Worm (Caenorhabditis elegans) whole organism, young adult: Measurements from ENCODE around the gene phat-8.
A peak's percentile ranks its signal among the peaks of the same experiment; 100 is the strongest.

ENCODE experiments used
- D2030.7 ChIP-seq: fragments of 200-800 bp; sonication (Bioruptor generic); IDR thresholded peaks from 2 replicates; pipeline ENCODE4 v1.3.6; 2022; ENCODE audit warnings: missing genetic modification reagents, missing genetic modification characterization, missing compliant biosample characterization
- F39B2.1 ChIP-seq: fragments of 200-800 bp; sonication (Bioruptor generic); IDR thresholded peaks from 2 replicates; pipeline ENCODE4 v1.3.6; 2022; ENCODE audit warnings: missing genetic modification reagents, missing genetic modification characterization, missing compliant biosample characterization
- F55B11.4 ChIP-seq: sonication (generic microtip); optimal IDR thresholded peaks from 2 replicates; lab custom pipeline; 2016; ENCODE audit warnings: missing compliant biosample characterization, missing genetic modification characterization, borderline replicate concordance; ENCODE audit not compliant: insufficient read depth
- F57A8.1 ChIP-seq: fragments of 200-800 bp; sonication (Bioruptor generic); optimal IDR thresholded peaks from 2 replicates; lab custom pipeline; 2018; ENCODE audit warnings: mild to moderate bottlenecking, missing genetic modification characterization, moderate library complexity, missing compliant biosample characterization
- F57C9.4 ChIP-seq: sonication (generic microtip); optimal IDR thresholded peaks from 2 replicates; lab custom pipeline; 2017; ENCODE audit warnings: mild to moderate bottlenecking, missing genetic modification characterization, missing compliant biosample characterization
- T07F8.4 ChIP-seq: sonication (generic microtip); optimal IDR thresholded peaks from 2 replicates; lab custom pipeline; 2016; ENCODE audit warnings: mild to moderate bottlenecking, missing genetic modification characterization, moderate library complexity, missing compliant biosample characterization
- T26A5.8 ChIP-seq: sonication (generic microtip); optimal IDR thresholded peaks from 2 replicates; lab custom pipeline; 2016; ENCODE audit warnings: missing genetic modification characterization, missing compliant biosample characterization
- Y53F4B.3 ChIP-seq: fragments of 200-800 bp; sonication (Bioruptor generic); IDR thresholded peaks from 2 replicates; pipeline ENCODE4 v1.3.6; 2022; ENCODE audit warnings: missing genetic modification reagents, missing genetic modification characterization, missing compliant biosample characterization
- Y95B8A.8 ChIP-seq: fragments of 200-800 bp; sonication (Bioruptor generic); IDR thresholded peaks from 2 replicates; pipeline ENCODE4 v1.3.6; 2022; ENCODE audit warnings: missing genetic modification reagents, missing genetic modification characterization, missing compliant biosample characterization
- ama-1 ChIP-seq, 3 experiments: fragments of 150-350 bp in 1 of 3; sonication (generic microtip) in 2 of 3; optimal IDR thresholded peaks; 2 replicates each; lab custom pipeline; 2014 to 2018; ENCODE audit warnings: missing biosample characterization in 2 of 3, missing genetic modification characterization in 2 of 3, missing genetic modification reagents in 2 of 3
- aptf-2 ChIP-seq: fragments of 200-800 bp; sonication (Bioruptor generic); conservative IDR thresholded peaks from 2 replicates; pipeline ENCODE4 v1.3.6; 2022; ENCODE audit warnings: missing genetic modification reagents, missing genetic modification characterization, missing compliant biosample characterization
- bed-1 ChIP-seq: fragments of 200-800 bp; sonication (Bioruptor generic); IDR thresholded peaks from 2 replicates; pipeline ENCODE4 v1.3.6; 2022; ENCODE audit warnings: missing genetic modification reagents, missing genetic modification characterization, missing compliant biosample characterization
- ccch-3 ChIP-seq: fragments of 200-800 bp; sonication (Bioruptor generic); optimal IDR thresholded peaks from 2 replicates; lab custom pipeline; 2018; ENCODE audit warnings: mild to moderate bottlenecking, missing genetic modification characterization, missing compliant biosample characterization
- ceh-27 ChIP-seq: fragments of 200-800 bp; sonication (Bioruptor generic); optimal IDR thresholded peaks from 2 replicates; lab custom pipeline; 2018; ENCODE audit warnings: mild to moderate bottlenecking, missing genetic modification characterization, moderate library complexity, missing compliant biosample characterization
- ceh-40 ChIP-seq: fragments of 200-800 bp; sonication (Bioruptor generic); IDR thresholded peaks from 2 replicates; pipeline ENCODE4 v1.3.6; 2022; ENCODE audit warnings: missing genetic modification characterization, missing compliant biosample characterization
- ceh-91 ChIP-seq: fragments of 200-800 bp; sonication (Bioruptor generic); IDR thresholded peaks from 2 replicates; pipeline ENCODE4 v1.3.6; 2022; ENCODE audit warnings: missing genetic modification reagents, missing genetic modification characterization, missing compliant biosample characterization
- die-1 ChIP-seq: sonication (generic microtip); optimal IDR thresholded peaks from 2 replicates; lab custom pipeline; 2016; ENCODE audit warnings: missing genotype, mild to moderate bottlenecking, missing genetic modification characterization, missing compliant biosample characterization
- dox-1 ChIP-seq: fragments of 200-800 bp; sonication (Bioruptor generic); IDR thresholded peaks from 2 replicates; pipeline ENCODE4 v1.3.6; 2022; ENCODE audit warnings: missing genetic modification reagents, missing genetic modification characterization, missing compliant biosample characterization
- egl-18 ChIP-seq: fragments of 200-800 bp; sonication (Bioruptor generic); IDR thresholded peaks from 2 replicates; pipeline ENCODE4 v1.3.6; 2022; ENCODE audit warnings: missing genetic modification reagents, missing genetic modification characterization, missing compliant biosample characterization
- egl-44 ChIP-seq: fragments of 200-800 bp; sonication (Bioruptor generic); IDR thresholded peaks from 2 replicates; pipeline ENCODE4 v1.3.6; 2022; ENCODE audit warnings: missing genetic modification reagents, missing genetic modification characterization, missing compliant biosample characterization
- ets-4 ChIP-seq: fragments of 200-800 bp; sonication (Bioruptor generic); optimal IDR thresholded peaks from 2 replicates; lab custom pipeline; 2018; ENCODE audit warnings: mild to moderate bottlenecking, missing genetic modification characterization, missing compliant biosample characterization
- gei-17 ChIP-seq: fragments of 200-800 bp; sonication (Bioruptor generic); optimal IDR thresholded peaks from 2 replicates; lab custom pipeline; 2018; ENCODE audit warnings: mild to moderate bottlenecking, missing genetic modification characterization, missing compliant biosample characterization
- hlh-12 ChIP-seq: sonication (generic microtip); optimal IDR thresholded peaks from 2 replicates; lab custom pipeline; 2016; ENCODE audit warnings: missing genetic modification characterization, missing compliant biosample characterization
- let-607 ChIP-seq, 2 experiments: fragments of 200-800 bp in 1 of 2; sonication (Bioruptor generic) in 1 of 2; sonication (generic microtip) in 1 of 2; optimal IDR thresholded peaks; 2 replicates each; lab custom pipeline; 2016 to 2018; ENCODE audit warnings: mild to moderate bottlenecking in 2 of 2, missing compliant biosample characterization in 2 of 2, missing genetic modification characterization in 2 of 2, moderate library complexity in 2 of 2, missing genotype in 1 of 2
- lin-35 ChIP-seq, 3 experiments: fragments of 150-350 bp in 2 of 3; sonication (generic microtip) in 1 of 3; optimal IDR thresholded peaks; 2 replicates each; lab custom pipeline; 2014 to 2018; ENCODE audit warnings: missing biosample characterization in 3 of 3, missing genetic modification characterization in 3 of 3, missing genetic modification reagents in 3 of 3
- lin-40 ChIP-seq: sonication (generic microtip); optimal IDR thresholded peaks from 2 replicates; lab custom pipeline; 2016; ENCODE audit warnings: missing genetic modification characterization, mild to moderate bottlenecking, missing compliant biosample characterization, missing genotype, missing genetic modification reagents
- lsl-1 ChIP-seq: fragments of 200-800 bp; sonication (Bioruptor generic); optimal IDR thresholded peaks from 2 replicates; lab custom pipeline; 2018; ENCODE audit warnings: mild to moderate bottlenecking, missing genetic modification characterization, moderate library complexity, missing compliant biosample characterization
- lsy-27 ChIP-seq: sonication (generic microtip); optimal IDR thresholded peaks from 2 replicates; lab custom pipeline; 2017; ENCODE audit warnings: missing genetic modification characterization, mild to moderate bottlenecking, missing compliant biosample characterization, antibody characterized with exemption, missing genotype, borderline replicate concordance; ENCODE audit not compliant: insufficient read depth
- madf-10 ChIP-seq: sonication (generic microtip); optimal IDR thresholded peaks from 2 replicates; lab custom pipeline; 2016; ENCODE audit warnings: mild to moderate bottlenecking, missing genetic modification characterization, missing compliant biosample characterization
- madf-3 ChIP-seq: fragments of 200-800 bp; sonication (Bioruptor generic); IDR thresholded peaks from 2 replicates; pipeline ENCODE4 v1.3.6; 2022; ENCODE audit warnings: missing genetic modification reagents, missing genetic modification characterization, missing compliant biosample characterization
- nfya-1 ChIP-seq: sonication (generic microtip); optimal IDR thresholded peaks from 2 replicates; lab custom pipeline; 2017; ENCODE audit warnings: antibody characterized with exemption, missing compliant biosample characterization, missing genetic modification characterization, borderline replicate concordance; ENCODE audit not compliant: insufficient read depth
- nfya-2 ChIP-seq: fragments of 200-800 bp; sonication (Bioruptor generic); IDR thresholded peaks from 2 replicates; pipeline ENCODE4 v1.3.6; 2022; ENCODE audit warnings: missing genetic modification reagents, missing genetic modification characterization, missing compliant biosample characterization
- nhr-179 ChIP-seq: sonication (generic microtip); optimal IDR thresholded peaks from 2 replicates; lab custom pipeline; 2016; ENCODE audit warnings: mild to moderate bottlenecking, missing genetic modification characterization, missing compliant biosample characterization
- nhr-27 ChIP-seq: fragments of 200-800 bp; sonication (Bioruptor generic); optimal IDR thresholded peaks from 2 replicates; lab custom pipeline; 2018; ENCODE audit warnings: mild to moderate bottlenecking, missing genetic modification characterization, moderate library complexity, missing compliant biosample characterization
- nhr-90 ChIP-seq: sonication (generic microtip); optimal IDR thresholded peaks from 2 replicates; lab custom pipeline; 2016; ENCODE audit warnings: missing genotype, mild to moderate bottlenecking, missing genetic modification characterization, missing compliant biosample characterization
- pha-4 ChIP-seq: fragments of 150-350 bp; sonication (generic microtip); optimal IDR thresholded peaks from 2 replicates; lab custom pipeline; 2014; ENCODE audit warnings: missing biosample characterization, missing genetic modification reagents, missing genetic modification characterization
- repo-1 ChIP-seq: sonication (generic microtip); optimal IDR thresholded peaks from 2 replicates; lab custom pipeline; 2017; ENCODE audit warnings: mild to moderate bottlenecking, missing genetic modification characterization, missing compliant biosample characterization
- sea-2 ChIP-seq: fragments of 200-800 bp; sonication (Bioruptor generic); IDR thresholded peaks from 2 replicates; pipeline ENCODE4 v1.3.6; 2022; ENCODE audit warnings: missing genetic modification characterization, missing compliant biosample characterization
- snpc-1.1 ChIP-seq: sonication (generic microtip); optimal IDR thresholded peaks from 2 replicates; lab custom pipeline; 2017; ENCODE audit warnings: missing genetic modification characterization, mild to moderate bottlenecking, missing compliant biosample characterization, antibody characterized with exemption, moderate library complexity, missing genotype, missing genetic modification reagents; ENCODE audit not compliant: insufficient read depth
- snpc-3.4 ChIP-seq: sonication (generic microtip); optimal IDR thresholded peaks from 2 replicates; lab custom pipeline; 2017; ENCODE audit warnings: missing genetic modification characterization, mild to moderate bottlenecking, missing compliant biosample characterization, antibody characterized with exemption, moderate library complexity, missing genotype, missing genetic modification reagents
- somi-1 ChIP-seq: fragments of 200-800 bp; sonication (Bioruptor generic); optimal IDR thresholded peaks from 2 replicates; lab custom pipeline; 2018; ENCODE audit warnings: mild to moderate bottlenecking, missing genetic modification characterization, missing compliant biosample characterization
- tbx-9 ChIP-seq: sonication (generic microtip); optimal IDR thresholded peaks from 2 replicates; lab custom pipeline; 2016; ENCODE audit warnings: borderline replicate concordance, missing genetic modification characterization, inconsistent platforms, missing compliant biosample characterization
- unc-130 ChIP-seq: sonication (generic microtip); optimal IDR thresholded peaks from 2 replicates; lab custom pipeline; 2016; ENCODE audit warnings: missing genetic modification reagents, missing genetic modification characterization, missing compliant biosample characterization
- zim-3 ChIP-seq: sonication (generic microtip); optimal IDR thresholded peaks from 2 replicates; lab custom pipeline; 2017; ENCODE audit warnings: mild to moderate bottlenecking, missing genetic modification characterization, moderate library complexity, missing compliant biosample characterization
- ztf-6 ChIP-seq: fragments of 200-800 bp; sonication (Bioruptor generic); IDR thresholded peaks from 2 replicates; pipeline ENCODE4 v1.3.6; 2022; ENCODE audit warnings: missing genetic modification reagents, missing genetic modification characterization, missing compliant biosample characterization

phat-8 gene

DNA sequence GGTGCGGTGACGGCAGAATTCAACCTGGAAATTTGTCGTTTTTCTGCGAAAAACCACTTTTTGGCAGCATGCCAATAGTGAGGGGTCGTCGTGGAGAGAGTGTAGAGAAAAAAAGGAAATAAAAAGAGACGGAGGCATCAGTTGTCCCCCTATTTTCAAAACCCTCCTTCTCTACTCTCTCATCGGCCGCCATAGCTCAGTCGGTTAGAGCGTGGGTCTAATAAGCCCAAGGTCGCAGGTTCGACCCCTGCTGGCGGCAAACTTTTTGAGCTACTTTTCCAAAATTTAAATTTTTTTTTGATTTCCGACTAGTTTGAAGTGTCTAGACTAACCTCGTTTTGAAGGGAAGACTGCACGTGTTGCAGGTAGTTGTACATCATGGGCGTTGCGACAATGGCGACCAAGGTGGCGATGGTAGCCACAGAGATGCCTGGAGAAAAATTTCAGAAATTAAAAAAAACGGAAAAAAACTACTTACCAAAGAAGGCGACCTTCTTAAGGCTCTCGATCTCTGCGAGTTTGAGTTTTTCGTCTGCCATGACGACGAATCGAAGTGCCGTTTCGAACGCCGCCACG is 23.0 kb downstream of the phat-8 start, which contains the start of gene col-85 (continued):
- TF ChIP-seq ccch-3 (GFP tag; lab: Kevin White, UChicago) (peak; percentile 30), bed-1 (GFP tag; lab: Robert Waterston, UW) (0 out of 2 replicates have a peak, but pooled peaks have one; percentile 77), D2030.7 (GFP tag; lab: Robert Waterston, UW) (peak; percentile 83), ceh-91 (GFP tag; lab: Robert Waterston, UW) (peak; percentile 43), dox-1 (GFP tag; lab: Robert Waterston, UW) (peak; percentile 95), tbx-9 (tag; lab: Kevin White, UChicago) (no peak), nhr-27 (tag; lab: Kevin White, UChicago) (peak; percentile 72), unc-130 (GFP tag; lab: Kevin White, UChicago) (peak; percentile 62), Y95B8A.8 (GFP tag; lab: Robert Waterston, UW) (0 out of 2 replicates have a peak, but pooled peaks have one; percentile 65), let-607 (tag; optimal IDR thresholded peaks at IDR 0.05; lab: Kevin White, UChicago) (peak; percentile 3 to 56), lsy-27 (peak; percentile 29), nfya-1 (tag; lab: Kevin White, UChicago) (no peak), lin-35 (GFP tag; optimal IDR thresholded peaks at IDR 0.05; lab: Kevin White, UChicago) (peak in 1 of 3 experiments; percentile 78), hlh-12 (peak; percentile 65), F39B2.1 (GFP tag; lab: Robert Waterston, UW) (no peak), pha-4 (tag; lab: Kevin White, UChicago) (no peak), ama-1 (optimal IDR thresholded peaks at IDR 0.05; lab: Kevin White, UChicago) (no peak), ama-1 (GFP tag; optimal IDR thresholded peaks at IDR 0.05; lab: Kevin White, UChicago) (peak in 1 of 2 experiments; percentile 82), F57A8.1 (GFP tag; lab: Kevin White, UChicago) (peak; percentile 43), repo-1 (tag; lab: Kevin White, UChicago) (peak; percentile 50), nhr-179 (tag; lab: Kevin White, UChicago) (peak; percentile 42), F55B11.4 (tag; lab: Kevin White, UChicago) (no peak), die-1 (peak; percentile 87), nfya-2 (GFP tag; lab: Robert Waterston, UW) (0 out of 2 replicates have a peak, but pooled peaks have one; percentile 41), F57C9.4 (tag; lab: Kevin White, UChicago) (no peak), ztf-6 (GFP tag; lab: Robert Waterston, UW) (peak; percentile 81), zim-3 (tag; lab: Kevin White, UChicago) (peak; percentile 79), egl-18 (GFP tag; lab: Robert Waterston, UW) (0 out of 2 replicates have a peak, but pooled peaks have one; percentile 50), ceh-27 (peak; percentile 36), Y53F4B.3 (GFP tag; lab: Robert Waterston, UW) (no peak; the same call in 1 of the 2 replicates), madf-10 (peak; percentile 84), egl-44 (GFP tag; lab: Robert Waterston, UW) (peak; percentile 89), gei-17 (GFP tag; lab: Kevin White, UChicago) (peak; percentile 5), somi-1 (GFP tag; lab: Kevin White, UChicago) (peak; percentile 79), madf-3 (GFP tag; lab: Robert Waterston, UW) (peak; percentile 77; the same call in 1 of the 2 replicates), snpc-3.4 (tag; lab: Kevin White, UChicago) (peak; percentile 92), aptf-2 (GFP tag; lab: Robert Waterston, UW) (0 out of 2 replicates have a peak, but pooled peaks have one; percentile 34), ceh-40 (GFP tag; lab: Robert Waterston, UW) (peak; percentile 82), lsl-1 (GFP tag; lab: Kevin White, UChicago) (peak; percentile 53), snpc-1.1 (peak; percentile 90), nhr-90 (peak; percentile 94), T07F8.4 (tag; lab: Kevin White, UChicago) (peak; percentile 85), lin-40 (tag; lab: Kevin White, UChicago) (no peak), T26A5.8 (peak; percentile 49), sea-2 (GFP tag; lab: Robert Waterston, UW) (no peak), ets-4 (GFP tag; lab: Kevin White, UChicago) (no peak)
